Worm (Caenorhabditis elegans): ENCODE data around the gene nhr-17.

Gene nhr-17

DNA sequence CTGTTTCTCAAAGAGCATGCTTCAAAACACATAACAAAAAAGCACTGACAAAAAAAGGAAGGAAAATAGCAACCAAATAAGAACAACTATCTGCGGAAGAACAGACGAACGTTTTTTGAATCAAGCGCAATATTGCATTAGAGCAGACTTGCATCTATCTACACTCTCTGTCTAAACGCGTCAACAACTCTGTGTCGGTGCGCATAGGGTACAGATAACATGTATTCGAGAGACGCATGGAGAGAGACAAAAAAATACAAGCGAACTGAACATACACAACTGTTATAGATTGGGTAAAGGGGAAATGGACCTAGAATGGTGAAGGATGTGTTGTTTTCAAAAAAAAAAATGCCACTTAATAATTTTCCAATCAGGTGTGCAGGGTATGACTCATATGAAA is 32.6 kb downstream of the nhr-17 start (continued):
- TF ChIP-seq lin-26 (GFP tag; IDR thresholded peaks at IDR 0.05) (0 out of 2 replicates have a peak, but pooled peaks have one; percentile 42), dox-1 (GFP tag; IDR thresholded peaks at IDR 0.05) (0 out of 2 replicates have a peak, but pooled peaks have one; percentile 42), F52B5.7 (tag; optimal IDR thresholded peaks at IDR 0.05) (no peak), tbp1 (GFP tag; optimal IDR thresholded peaks at IDR 0.05) (peak; percentile 15), ceh-27 (GFP tag; optimal IDR thresholded peaks at IDR 0.05) (peak; percentile 46), C06A6.2 (GFP tag; conservative IDR thresholded peaks at IDR 0.05) (no peak), ceh-79 (tag; optimal IDR thresholded peaks at IDR 0.05) (no peak), lsl-1 (GFP tag; optimal IDR thresholded peaks at IDR 0.05) (no peak), attf-5 (GFP tag; optimal IDR thresholded peaks at IDR 0.05) (peak; percentile 42), F33H1.4 (GFP tag; IDR thresholded peaks at IDR 0.05) (no peak), ZK185.1 (tag; optimal IDR thresholded peaks at IDR 0.05; ENCODE audit: poor library complexity, severe bottlenecking) (peak; percentile 54), K12H6.12 (tag; optimal IDR thresholded peaks at IDR 0.05) (peak; percentile 49), let-607 (tag; optimal IDR thresholded peaks at IDR 0.05) (peak in 1 of 2 experiments; percentile 9), F23B12.7 (tag; optimal IDR thresholded peaks at IDR 0.05; ENCODE audit: insufficient read depth) (no peak), nfya-1 (tag; optimal IDR thresholded peaks at IDR 0.05; ENCODE audit: borderline replicate concordance, insufficient read depth) (no peak), snpc-3.4 (tag; optimal IDR thresholded peaks at IDR 0.05) (no peak)

DNA sequence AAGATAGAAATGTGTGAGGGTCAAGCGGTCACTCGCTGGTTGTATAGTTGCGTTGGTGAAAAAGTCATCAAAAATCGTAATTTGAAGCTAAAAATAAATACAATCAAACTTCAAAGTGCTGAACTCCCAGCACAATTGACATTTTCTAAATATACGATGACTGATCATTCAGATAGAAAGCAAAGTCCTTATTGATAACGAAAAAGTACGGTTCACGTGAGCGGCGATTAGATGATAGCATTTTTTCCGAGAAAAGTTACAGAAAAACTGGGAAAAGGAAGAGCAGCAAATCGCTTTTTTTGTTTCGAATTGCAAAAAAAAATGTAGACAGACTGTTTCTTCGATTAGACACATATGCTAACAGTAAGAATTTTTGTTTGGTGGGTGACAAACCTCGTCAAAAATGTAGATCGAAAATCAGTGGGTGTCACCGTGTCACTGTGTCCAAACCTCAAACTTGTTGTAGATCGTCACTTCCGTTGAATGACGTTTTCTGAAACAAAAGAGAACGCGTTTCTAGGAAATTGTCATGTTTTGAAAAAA is 33.7 kb downstream of the nhr-17 start, which contains the start of gene ivns-1:
TSS of gene ivns-1 (minus strand) at position 493 of the 543 bp plus-strand sequence.
- TF ChIP-seq sea-2 (GFP tag; IDR thresholded peaks at IDR 0.05) (no peak), athp-1 (tag; optimal IDR thresholded peaks at IDR 0.05) (no peak), akir-1 (GFP tag; optimal IDR thresholded peaks at IDR 0.05) (no peak), B0261.1 (tag; optimal IDR thresholded peaks at IDR 0.05) (no peak), pha-4 (tag; optimal IDR thresholded peaks at IDR 0.05) (no peak), ceh-58 (GFP tag; IDR thresholded peaks at IDR 0.05) (no peak), lin-35 (GFP tag; optimal IDR thresholded peaks at IDR 0.05) (no peak), K11D2.4 (GFP tag; IDR thresholded peaks at IDR 0.05) (no peak), dox-1 (GFP tag; IDR thresholded peaks at IDR 0.05) (0 out of 2 replicates have a peak, but pooled peaks have one; percentile 24), rcor-1 (GFP tag; IDR thresholded peaks at IDR 0.05) (no peak), nhr-80 (tag; optimal IDR thresholded peaks at IDR 0.05) (peak; percentile 66), attf-3 (GFP tag; conservative IDR thresholded peaks at IDR 0.05) (no peak), D2030.7 (GFP tag; IDR thresholded peaks at IDR 0.05) (no peak), pbrm-1 (GFP tag; IDR thresholded peaks at IDR 0.05) (no peak), ztf-22 (GFP tag; optimal IDR thresholded peaks at IDR 0.05) (no peak), mxl-1 (tag; optimal IDR thresholded peaks at IDR 0.05) (no peak)

DNA sequence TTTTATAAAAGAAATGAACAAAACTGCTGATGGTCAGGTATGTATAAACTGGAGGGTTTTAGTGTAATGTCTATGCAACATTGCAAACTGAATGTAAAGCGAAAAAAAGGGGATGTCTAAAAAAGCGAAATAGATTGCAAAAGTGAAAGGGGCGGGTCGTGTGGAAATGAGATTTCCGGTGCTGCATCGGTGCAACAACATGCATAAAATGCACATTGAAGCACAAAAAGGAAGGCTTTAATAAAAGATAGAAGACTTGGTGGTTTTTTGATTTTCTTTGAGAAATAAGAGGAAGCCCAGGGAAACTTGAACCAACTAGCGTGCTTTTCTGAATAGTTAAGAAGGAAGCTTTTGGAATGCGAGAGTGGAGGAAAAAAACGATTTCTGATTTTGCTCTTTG is 35.0 kb downstream of the nhr-17 start:
- TF ChIP-seq cebp-2 (GFP tag; IDR thresholded peaks at IDR 0.05) (no peak), B0035.1 (tag; optimal IDR thresholded peaks at IDR 0.05) (no peak), K11D2.4 (GFP tag; IDR thresholded peaks at IDR 0.05) (no peak), madf-3 (GFP tag; IDR thresholded peaks at IDR 0.05) (no peak), lsl-1 (GFP tag; optimal IDR thresholded peaks at IDR 0.05) (no peak), bed-1 (GFP tag; IDR thresholded peaks at IDR 0.05) (no peak)

Measured in whole organism, young adult.